Worm (Caenorhabditis elegans): ENCODE results near the gene Y116A8B.1.

Y116A8B.1 gene

ce11 chrIV:17216048-17216447 lies at the start of gene Y116A8B.1:
TSS of gene Y116A8B.1 (plus strand) at chrIV:17216348.
- TF ChIP-seq tab-1 (GFP tag; IDR thresholded peaks at IDR 0.05): no peak
- no peak for TF ChIP-seq ztf-29 (GFP tag; IDR thresholded peaks at IDR 0.05)
- no peak for TF ChIP-seq klf-2 (GFP tag; conservative IDR thresholded peaks at IDR 0.05)
- no peak for TF ChIP-seq med-1 (GFP tag; optimal IDR thresholded peaks at IDR 0.05; ENCODE audit: insufficient read depth)
- no peak for TF ChIP-seq flt-1 (GFP tag; IDR thresholded peaks at IDR 0.05)
- TF ChIP-seq ref-1 (GFP tag; conservative IDR thresholded peaks at IDR 0.05): no peak
- no peak for TF ChIP-seq cog-1 (tag; optimal IDR thresholded peaks at IDR 0.05)
- no peak for TF ChIP-seq ztf-23 (GFP tag; IDR thresholded peaks at IDR 0.05)
- TF ChIP-seq T22C8.4 (GFP tag; IDR thresholded peaks at IDR 0.05): no peak

ce11 chrIV:17166974-17167373 lies 49.2 kb upstream of the Y116A8B.1 start, which contains the start of gene skr-12:
TSS of gene skr-12 (plus strand) at chrIV:17167274.
- TF ChIP-seq klf-2 (GFP tag; conservative IDR thresholded peaks at IDR 0.05) (no peak), med-1 (GFP tag; optimal IDR thresholded peaks at IDR 0.05; ENCODE audit: insufficient read depth) (no peak), T22C8.4 (GFP tag; IDR thresholded peaks at IDR 0.05) (no peak), ztf-23 (GFP tag; IDR thresholded peaks at IDR 0.05) (no peak), ztf-29 (GFP tag; IDR thresholded peaks at IDR 0.05) (no peak), tab-1 (GFP tag; IDR thresholded peaks at IDR 0.05) (no peak), cog-1 (tag; optimal IDR thresholded peaks at IDR 0.05) (no peak), ref-1 (GFP tag; conservative IDR thresholded peaks at IDR 0.05) (no peak), flt-1 (GFP tag; IDR thresholded peaks at IDR 0.05) (no peak)

ce11 chrIV:17171732-17172131 lies 44.4 kb upstream of the Y116A8B.1 start:
- TF ChIP-seq med-1 (GFP tag; optimal IDR thresholded peaks at IDR 0.05; ENCODE audit: insufficient read depth): no peak
- no peak for TF ChIP-seq ref-1 (GFP tag; conservative IDR thresholded peaks at IDR 0.05)
- no peak for TF ChIP-seq klf-2 (GFP tag; conservative IDR thresholded peaks at IDR 0.05)
- TF ChIP-seq cog-1 (tag; optimal IDR thresholded peaks at IDR 0.05): no peak
- TF ChIP-seq T22C8.4 (GFP tag; IDR thresholded peaks at IDR 0.05): no peak
- no peak for TF ChIP-seq ztf-29 (GFP tag; IDR thresholded peaks at IDR 0.05)
- TF ChIP-seq flt-1 (GFP tag; IDR thresholded peaks at IDR 0.05): no peak
- no peak for TF ChIP-seq ztf-23 (GFP tag; IDR thresholded peaks at IDR 0.05)
- no peak for TF ChIP-seq tab-1 (GFP tag; IDR thresholded peaks at IDR 0.05)

ce11 chrIV:17174087-17174486 lies 42.1 kb upstream of the Y116A8B.1 start:
- TF ChIP-seq ztf-29 (GFP tag; IDR thresholded peaks at IDR 0.05) (no peak), klf-2 (GFP tag; conservative IDR thresholded peaks at IDR 0.05) (no peak), tab-1 (GFP tag; IDR thresholded peaks at IDR 0.05) (no peak), cog-1 (tag; optimal IDR thresholded peaks at IDR 0.05) (no peak), T22C8.4 (GFP tag; IDR thresholded peaks at IDR 0.05) (no peak), med-1 (GFP tag; optimal IDR thresholded peaks at IDR 0.05; ENCODE audit: insufficient read depth) (no peak), flt-1 (GFP tag; IDR thresholded peaks at IDR 0.05) (no peak), ref-1 (GFP tag; conservative IDR thresholded peaks at IDR 0.05) (no peak), ztf-23 (GFP tag; IDR thresholded peaks at IDR 0.05) (no peak)

ce11 chrIV:17174980-17175379 lies 41.2 kb upstream of the Y116A8B.1 start:
- TF ChIP-seq tab-1 (GFP tag; IDR thresholded peaks at IDR 0.05) (no peak), cog-1 (tag; optimal IDR thresholded peaks at IDR 0.05) (no peak)

- TF ChIP-seq T22C8.4 (GFP tag; IDR thresholded peaks at IDR 0.05) (no peak), tab-1 (GFP tag; IDR thresholded peaks at IDR 0.05) (no peak), klf-2 (GFP tag; conservative IDR thresholded peaks at IDR 0.05) (no peak), flt-1 (GFP tag; IDR thresholded peaks at IDR 0.05) (no peak), cog-1 (tag; optimal IDR thresholded peaks at IDR 0.05) (no peak), ref-1 (GFP tag; conservative IDR thresholded peaks at IDR 0.05) (no peak), ztf-29 (GFP tag; IDR thresholded peaks at IDR 0.05) (no peak), ztf-23 (GFP tag; IDR thresholded peaks at IDR 0.05) (no peak), med-1 (GFP tag; optimal IDR thresholded peaks at IDR 0.05; ENCODE audit: insufficient read depth) (no peak)
Observed at ce11 chrIV:17176177-17176576, 40.0 kb upstream of the Y116A8B.1 start, which contains the start of gene C52D10.3. TSS of gene C52D10.3 (plus strand) at chrIV:17176477.

ce11 chrIV:17179071-17179470 lies 37.1 kb upstream of the Y116A8B.1 start:
- TF ChIP-seq klf-2 (GFP tag; conservative IDR thresholded peaks at IDR 0.05): no peak

ce11 chrIV:17179565-17179964 lies 36.6 kb upstream of the Y116A8B.1 start:
- no peak for TF ChIP-seq klf-2 (GFP tag; conservative IDR thresholded peaks at IDR 0.05)
- TF ChIP-seq T22C8.4 (GFP tag; IDR thresholded peaks at IDR 0.05): no peak
- TF ChIP-seq ztf-29 (GFP tag; IDR thresholded peaks at IDR 0.05): no peak
- no peak for TF ChIP-seq cog-1 (tag; optimal IDR thresholded peaks at IDR 0.05)
- no peak for TF ChIP-seq tab-1 (GFP tag; IDR thresholded peaks at IDR 0.05)
- TF ChIP-seq med-1 (GFP tag; optimal IDR thresholded peaks at IDR 0.05; ENCODE audit: insufficient read depth): no peak
- TF ChIP-seq ref-1 (GFP tag; conservative IDR thresholded peaks at IDR 0.05): no peak
- TF ChIP-seq flt-1 (GFP tag; IDR thresholded peaks at IDR 0.05): no peak
- TF ChIP-seq ztf-23 (GFP tag; IDR thresholded peaks at IDR 0.05): no peak

- TF ChIP-seq ztf-23 (GFP tag; IDR thresholded peaks at IDR 0.05) (no peak), ztf-29 (GFP tag; IDR thresholded peaks at IDR 0.05) (no peak), cog-1 (tag; optimal IDR thresholded peaks at IDR 0.05) (no peak), tab-1 (GFP tag; IDR thresholded peaks at IDR 0.05) (no peak), ref-1 (GFP tag; conservative IDR thresholded peaks at IDR 0.05) (no peak), med-1 (GFP tag; optimal IDR thresholded peaks at IDR 0.05; ENCODE audit: insufficient read depth) (no peak), T22C8.4 (GFP tag; IDR thresholded peaks at IDR 0.05) (no peak), flt-1 (GFP tag; IDR thresholded peaks at IDR 0.05) (no peak), klf-2 (GFP tag; conservative IDR thresholded peaks at IDR 0.05) (no peak)
Observed at ce11 chrIV:17183032-17183608, 33.0 kb upstream of the Y116A8B.1 start.

- TF ChIP-seq med-1 (GFP tag; optimal IDR thresholded peaks at IDR 0.05; ENCODE audit: insufficient read depth) (no peak), T22C8.4 (GFP tag; IDR thresholded peaks at IDR 0.05) (no peak), flt-1 (GFP tag; IDR thresholded peaks at IDR 0.05) (no peak), ztf-23 (GFP tag; IDR thresholded peaks at IDR 0.05) (no peak), klf-2 (GFP tag; conservative IDR thresholded peaks at IDR 0.05) (no peak), cog-1 (tag; optimal IDR thresholded peaks at IDR 0.05) (no peak), ztf-29 (GFP tag; IDR thresholded peaks at IDR 0.05) (no peak), ref-1 (GFP tag; conservative IDR thresholded peaks at IDR 0.05) (no peak), tab-1 (GFP tag; IDR thresholded peaks at IDR 0.05) (no peak)
Observed at ce11 chrIV:17183629-17184028, 32.5 kb upstream of the Y116A8B.1 start, which contains the start of gene col-138. TSS of gene col-138 (minus strand) at chrIV:17183729.
